Worm (Caenorhabditis elegans): ENCODE measurements around the gene pld-1.

Gene pld-1

DNA sequence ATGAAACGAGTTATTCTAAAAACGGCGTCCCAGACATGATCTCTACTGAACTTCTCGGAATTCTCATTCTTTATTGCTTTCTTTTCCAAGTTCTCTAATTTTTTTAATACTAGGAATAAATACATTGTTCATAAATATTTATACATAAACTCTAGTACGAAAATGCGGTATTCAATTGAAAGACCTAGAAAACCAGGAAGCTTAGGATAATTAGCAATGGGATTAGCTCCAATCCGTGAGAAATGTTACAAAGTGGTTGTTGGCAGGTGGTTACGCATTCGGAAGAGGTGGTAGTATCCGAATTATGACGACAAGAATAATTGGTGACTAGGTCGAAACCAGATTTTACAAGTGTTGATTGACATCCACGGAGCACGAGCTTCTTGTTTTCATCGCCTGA lies 24.5 kb downstream of the pld-1 start:
- TF ChIP-seq egl-43 (GFP tag; IDR thresholded peaks at IDR 0.05) (no peak), F49E8.2 (tag; optimal IDR thresholded peaks at IDR 0.05; ENCODE audit: borderline replicate concordance) (no peak), madf-9 (GFP tag; conservative IDR thresholded peaks at IDR 0.05) (no peak), lin-39 (tag; optimal IDR thresholded peaks at IDR 0.05) (no peak), Y5F2A.4 (GFP tag; optimal IDR thresholded peaks at IDR 0.05) (no peak), lin-15B (tag; optimal IDR thresholded peaks at IDR 0.05) (no peak), mep-1 (tag; optimal IDR thresholded peaks at IDR 0.05) (no peak), madf-5 (GFP tag; IDR thresholded peaks at IDR 0.05) (no peak), Y75B8A.6 (GFP tag; IDR thresholded peaks at IDR 0.05) (no peak), nhr-111 (GFP tag; optimal IDR thresholded peaks at IDR 0.05) (no peak), nhr-6 (tag; optimal IDR thresholded peaks at IDR 0.05) (no peak)

DNA sequence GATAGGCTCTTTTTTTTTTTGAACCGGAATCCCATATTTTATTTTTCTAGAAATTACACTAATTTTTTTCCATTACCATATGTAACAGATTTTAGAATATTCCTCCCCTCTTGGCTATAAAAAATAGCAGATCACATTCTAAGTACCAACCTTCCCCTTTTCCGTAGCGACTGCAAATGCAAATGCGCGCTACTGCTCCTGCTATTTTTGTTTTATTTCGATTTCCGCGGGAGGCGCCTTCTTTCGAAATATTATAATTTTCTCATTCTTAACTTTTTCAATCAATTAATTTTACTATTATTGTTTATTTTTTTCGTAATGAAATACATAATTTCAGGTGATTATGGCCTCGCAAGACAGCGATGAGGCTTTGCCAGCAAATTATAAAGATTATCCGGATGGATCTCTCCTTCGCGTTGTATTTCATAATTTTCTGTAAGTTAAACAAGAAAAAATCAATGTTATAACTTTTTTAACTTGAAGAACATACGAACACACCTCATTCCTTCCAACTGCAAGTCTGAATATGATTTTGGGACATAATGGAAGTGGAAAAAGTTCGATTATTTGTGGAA lies 29.6 kb downstream of the pld-1 start, which contains the start of gene smc-5:
TSS of gene smc-5 (plus strand) at position 332 of the 575 bp plus-strand sequence.
- TF ChIP-seq nhr-77 (tag; optimal IDR thresholded peaks at IDR 0.05) = peak; percentile 83
- TF ChIP-seq ama-1 (optimal IDR thresholded peaks at IDR 0.05) = no peak
- peak; percentile 93 for TF ChIP-seq aha-1 (tag)
- TF ChIP-seq nhr-6 (tag; optimal IDR thresholded peaks at IDR 0.05) = peak; percentile 56
- peak; percentile 94 for TF ChIP-seq lin-38 (GFP tag; IDR thresholded peaks at IDR 0.05)
- TF ChIP-seq saeg-2 (GFP tag; IDR thresholded peaks at IDR 0.05) = no peak
- TF ChIP-seq daf-16 (GFP tag; optimal IDR thresholded peaks at IDR 0.05) = no peak
- peak; percentile 42 for TF ChIP-seq daf-16 (tag; optimal IDR thresholded peaks at IDR 0.05)
- TF ChIP-seq F37D6.2 (tag; optimal IDR thresholded peaks at IDR 0.05) = peak; percentile 11
- TF ChIP-seq hmg-1.1 (GFP tag; IDR thresholded peaks at IDR 0.05) = peak; percentile 47; the same call in 1 of the 2 replicates
- peak in 1 of 2 experiments; percentile 72 for TF ChIP-seq hif-1 (tag; optimal IDR thresholded peaks at IDR 0.05)
- no peak for TF ChIP-seq ceh-28 (tag; optimal IDR thresholded peaks at IDR 0.05)
- TF ChIP-seq nhr-28 (tag; optimal IDR thresholded peaks at IDR 0.05) = peak; percentile 45
- no peak for TF ChIP-seq sdz-12 (GFP tag; optimal IDR thresholded peaks at IDR 0.05)
- TF ChIP-seq F26F4.8 (GFP tag; conservative IDR thresholded peaks at IDR 0.05) = no peak
- no peak for TF ChIP-seq zfp-3 (GFP tag; conservative IDR thresholded peaks at IDR 0.05)
- TF ChIP-seq nhr-25 (tag; optimal IDR thresholded peaks at IDR 0.05; ENCODE audit: borderline replicate concordance, insufficient read depth) = peak; percentile 28
- TF ChIP-seq dpl-1 (GFP tag; optimal IDR thresholded peaks at IDR 0.05) = peak; percentile 84
- TF ChIP-seq mdt-29 (GFP tag; IDR thresholded peaks at IDR 0.05) = no peak
- TF ChIP-seq vab-7 (GFP tag; IDR thresholded peaks at IDR 0.05) = peak; percentile 47; the same call in 1 of the 2 replicates
- TF ChIP-seq pha-4 (GFP tag; IDR thresholded peaks at IDR 0.05) = no peak
- peak; percentile 10 for TF ChIP-seq pha-4 (tag; optimal IDR thresholded peaks at IDR 0.05)
- peak; percentile 92 for TF ChIP-seq mes-2 (tag; optimal IDR thresholded peaks at IDR 0.05; ENCODE audit: poor library complexity, severe bottlenecking)
- peak; percentile 59 for TF ChIP-seq rbr-2 (tag; optimal IDR thresholded peaks at IDR 0.05)
- no peak for TF ChIP-seq Y5F2A.4 (GFP tag; optimal IDR thresholded peaks at IDR 0.05)
- TF ChIP-seq D1046.2 (GFP tag; IDR thresholded peaks at IDR 0.05) = no peak
- TF ChIP-seq T20F7.1 (GFP tag; optimal IDR thresholded peaks at IDR 0.05) = peak; percentile 14
- TF ChIP-seq F49E8.2 (tag; optimal IDR thresholded peaks at IDR 0.05; ENCODE audit: borderline replicate concordance) = no peak
- no peak for TF ChIP-seq zag-1 (tag; optimal IDR thresholded peaks at IDR 0.05)
- no peak for TF ChIP-seq zip-11 (GFP tag; IDR thresholded peaks at IDR 0.05)
- peak in 1 of 2 experiments; percentile 45 for TF ChIP-seq unc-62 (GFP tag; optimal IDR thresholded peaks at IDR 0.05 in 1 of 2)
- TF ChIP-seq unc-62 (tag; optimal IDR thresholded peaks at IDR 0.05) = no peak
- peak; percentile 82 for TF ChIP-seq unc-130 (GFP tag; optimal IDR thresholded peaks at IDR 0.05)

Data from whole organism, L4 larva.